Fruit fly (Drosophila melanogaster) whole organism, embryonic: ENCODE data around the gene CG33934.

Experiments
- Asciz ChIP-seq: fragments of 200-800 bp; sonication (Bioruptor generic); optimal IDR thresholded peaks from 2 replicates; lab custom pipeline; 2017; ENCODE audit warnings: missing biosample characterization, mild to moderate bottlenecking, missing genetic modification characterization, missing genetic modification reagents
- C15 ChIP-seq: fragments of 200-800 bp; sonication (Bioruptor generic); IDR thresholded peaks from 3 replicates; pipeline ENCODE4 v1.3.6; 2022; ENCODE audit warnings: missing biosample characterization, missing genetic modification characterization
- CG10147 ChIP-seq: fragments of 200-800 bp; sonication (Bioruptor generic); optimal IDR thresholded peaks from 2 replicates; lab custom pipeline; 2019; ENCODE audit warnings: missing biosample characterization, mild to moderate bottlenecking, missing genetic modification characterization, moderate library complexity
- CG10209 ChIP-seq: fragments of 200-800 bp; sonication (Bioruptor generic); optimal IDR thresholded peaks from 3 replicates; lab custom pipeline; 2017; ENCODE audit warnings: missing biosample characterization, mild to moderate bottlenecking, missing genetic modification characterization, missing genetic modification reagents
- CG10462 ChIP-seq: fragments of 200-800 bp; sonication (Bioruptor generic); optimal IDR thresholded peaks from 2 replicates; lab custom pipeline; 2016; ENCODE audit warnings: missing biosample characterization, missing genetic modification characterization
- CG11456 ChIP-seq: fragments of 200-800 bp; sonication (Bioruptor generic); IDR thresholded peaks from 3 replicates; pipeline ENCODE4 v1.3.6; 2022; ENCODE audit warnings: missing biosample characterization, missing genetic modification characterization
- CG14965 ChIP-seq: fragments of 200-800 bp; sonication (Bioruptor generic); optimal IDR thresholded peaks from 2 replicates; lab custom pipeline; 2016; ENCODE audit warnings: missing biosample characterization, missing genetic modification characterization, borderline replicate concordance
- CG18262 ChIP-seq: fragments of 200-800 bp; optimal IDR thresholded peaks from 3 replicates; lab custom pipeline; 2019; ENCODE audit warnings: missing biosample characterization, mild to moderate bottlenecking, missing genetic modification characterization, moderate library complexity
- CG18619 ChIP-seq: fragments of 200-800 bp; sonication (Bioruptor generic); optimal IDR thresholded peaks from 3 replicates; lab custom pipeline; 2017; ENCODE audit warnings: missing biosample characterization, mild to moderate bottlenecking, missing genetic modification characterization
- CG34376 ChIP-seq: fragments of 200-800 bp; sonication (Bioruptor generic); optimal IDR thresholded peaks from 2 replicates; lab custom pipeline; 2018; ENCODE audit warnings: missing biosample characterization, mild to moderate bottlenecking, missing genetic modification characterization
- CG4707 ChIP-seq: fragments of 200-800 bp; sonication (Bioruptor generic); optimal IDR thresholded peaks from 2 replicates; lab custom pipeline; 2018; ENCODE audit warnings: missing biosample characterization, mild to moderate bottlenecking, missing genetic modification characterization, moderate library complexity
- CG4820 ChIP-seq: fragments of 200-800 bp; sonication (Bioruptor generic); optimal IDR thresholded peaks from 3 replicates; lab custom pipeline; 2016; ENCODE audit warnings: missing biosample characterization, missing genetic modification characterization
- CG7556 ChIP-seq: fragments of 200-800 bp; sonication (Bioruptor generic); optimal IDR thresholded peaks from 2 replicates; lab custom pipeline; 2017; ENCODE audit warnings: missing biosample characterization, mild to moderate bottlenecking, missing genetic modification characterization
- CG8478 ChIP-seq: fragments of >200 bp; optimal IDR thresholded peaks from 2 replicates; lab custom pipeline; 2018
- CG9609 ChIP-seq: fragments of 200-800 bp; sonication (Bioruptor generic); optimal IDR thresholded peaks from 3 replicates; lab custom pipeline; 2016; ENCODE audit warnings: missing biosample characterization, missing genetic modification characterization
- Dad ChIP-seq: fragments of 200-800 bp; sonication (Bioruptor generic); optimal IDR thresholded peaks from 3 replicates; lab custom pipeline; 2016; ENCODE audit warnings: missing biosample characterization, missing genetic modification characterization
- E2f2 ChIP-seq: fragments of 200-800 bp; sonication (Bioruptor generic); IDR thresholded peaks from 2 replicates; pipeline ENCODE4 v1.3.6; 2022; ENCODE audit warnings: missing biosample characterization, missing genetic modification characterization
- Ets65A ChIP-seq: fragments of 200-800 bp; sonication (Bioruptor generic); peaks from one replicate; lab custom pipeline; 2016; ENCODE audit warnings: missing biosample characterization, missing genetic modification characterization
- Fer3 ChIP-seq: fragments of 200-800 bp; sonication (Bioruptor generic); optimal IDR thresholded peaks from 2 replicates; lab custom pipeline; 2018; ENCODE audit warnings: missing biosample characterization, mild to moderate bottlenecking, missing genetic modification characterization, moderate library complexity
- GATAe ChIP-seq: fragments of 200-800 bp; sonication (Bioruptor generic); conservative IDR thresholded peaks from 2 replicates; pipeline ENCODE4 v1.3.6; 2022; ENCODE audit warnings: missing biosample characterization, missing genetic modification characterization
- HLH3B ChIP-seq: fragments of 200-800 bp; sonication (Bioruptor generic); IDR thresholded peaks from 2 replicates; pipeline ENCODE4 v1.3.6; 2022; ENCODE audit warnings: missing biosample characterization, missing genetic modification characterization
- Oaz ChIP-seq: fragments of 200-800 bp; sonication (Bioruptor generic); IDR thresholded peaks from 2 replicates; pipeline ENCODE4 v1.3.6; 2022; ENCODE audit warnings: missing biosample characterization, missing genetic modification characterization
- Sox100B ChIP-seq: fragments of 200-800 bp; sonication (Bioruptor generic); optimal IDR thresholded peaks from 3 replicates; lab custom pipeline; 2018; ENCODE audit warnings: missing biosample characterization, mild to moderate bottlenecking, missing genetic modification characterization
- Ssrp ChIP-seq: fragments of 200-800 bp; sonication (Bioruptor generic); optimal IDR thresholded peaks from 2 replicates; lab custom pipeline; 2018; ENCODE audit warnings: missing biosample characterization, mild to moderate bottlenecking, missing genetic modification characterization, moderate library complexity
- Stat92E ChIP-seq, 3 experiments: fragments of >200 bp in 2 of 3; fragments of 200-800 bp in 1 of 3; sonication (Bioruptor generic) in 1 of 3; optimal IDR thresholded peaks; 2 replicates each; lab custom pipeline; 2017 to 2019; ENCODE audit warnings: missing biosample characterization in 3 of 3, missing genetic modification characterization in 3 of 3, mild to moderate bottlenecking in 1 of 3, moderate library complexity in 1 of 3
- Vsx1 ChIP-seq: fragments of 200-800 bp; sonication (Bioruptor generic); optimal IDR thresholded peaks from 2 replicates; lab custom pipeline; 2017; ENCODE audit warnings: missing biosample characterization, mild to moderate bottlenecking, missing genetic modification characterization, missing genetic modification reagents
- Xrp1 ChIP-seq: fragments of 200-800 bp; sonication (Bioruptor generic); IDR thresholded peaks from 2 replicates; pipeline ENCODE4 v1.3.6; 2022; ENCODE audit warnings: missing biosample characterization, missing genetic modification characterization
- bsh ChIP-seq, 2 experiments: fragments of 200-800 bp; sonication (Bioruptor generic); optimal IDR thresholded peaks; 2 replicates each; lab custom pipeline; 2017 to 2018; ENCODE audit warnings: mild to moderate bottlenecking in 2 of 2, missing biosample characterization in 2 of 2, missing genetic modification characterization in 2 of 2, moderate library complexity in 1 of 2
- chif ChIP-seq, 2 experiments: fragments of 200-800 bp; sonication (Bioruptor generic); optimal IDR thresholded peaks; 3 replicates each; lab custom pipeline; 2016; ENCODE audit warnings: missing biosample characterization in 2 of 2, missing genetic modification characterization in 2 of 2
- dmrt11E ChIP-seq: fragments of 200-800 bp; sonication (Bioruptor generic); optimal IDR thresholded peaks from 3 replicates; lab custom pipeline; 2018; ENCODE audit warnings: missing biosample characterization, mild to moderate bottlenecking, missing genetic modification characterization, moderate library complexity
- en ChIP-seq: fragments of 200-800 bp; sonication (Bioruptor generic); optimal IDR thresholded peaks from 2 replicates; lab custom pipeline; 2016; ENCODE audit warnings: missing biosample characterization, missing genetic modification characterization
- esg ChIP-seq: fragments of 200-800 bp; sonication (Bioruptor generic); conservative IDR thresholded peaks from 2 replicates; pipeline ENCODE4 v1.3.6; 2022; ENCODE audit warnings: missing biosample characterization, missing genetic modification characterization
- fd102C ChIP-seq: fragments of 200-800 bp; sonication (Bioruptor generic); optimal IDR thresholded peaks from 2 replicates; lab custom pipeline; 2018; ENCODE audit warnings: missing biosample characterization, mild to moderate bottlenecking, missing genetic modification characterization, moderate library complexity
- grn ChIP-seq: fragments of 200-800 bp; sonication (Bioruptor generic); optimal IDR thresholded peaks from 3 replicates; lab custom pipeline; 2017; ENCODE audit warnings: missing biosample characterization, missing genetic modification characterization
- lmd ChIP-seq: fragments of 200-800 bp; sonication (Bioruptor generic); IDR thresholded peaks from 2 replicates; pipeline ENCODE4 v1.3.6; 2022; ENCODE audit warnings: missing biosample characterization, missing genetic modification characterization
- onecut ChIP-seq: fragments of 200-800 bp; sonication (Bioruptor generic); IDR thresholded peaks from 2 replicates; pipeline ENCODE4 v1.3.6; 2022; ENCODE audit warnings: missing biosample characterization, missing genetic modification characterization
- pum ChIP-seq: fragments of 200-800 bp; sonication (Bioruptor generic); optimal IDR thresholded peaks from 2 replicates; lab custom pipeline; 2016; ENCODE audit warnings: missing biosample characterization, missing genetic modification characterization
- ranshi ChIP-seq: fragments of 200-800 bp; sonication (Bioruptor generic); IDR thresholded peaks from 2 replicates; pipeline ENCODE4 v1.3.6; 2022; ENCODE audit warnings: missing biosample characterization, missing genetic modification characterization
- schlank ChIP-seq: fragments of 200-800 bp; sonication (Bioruptor generic); optimal IDR thresholded peaks from 2 replicates; lab custom pipeline; 2018; ENCODE audit warnings: missing biosample characterization, mild to moderate bottlenecking, missing genetic modification characterization
- sens ChIP-seq: fragments of 200-800 bp; sonication (Bioruptor generic); peaks from one replicate; lab custom pipeline; 2016; ENCODE audit warnings: missing biosample characterization, missing genetic modification characterization
- unc-4 ChIP-seq: fragments of 200-800 bp; sonication (Bioruptor generic); IDR thresholded peaks from 2 replicates; pipeline ENCODE4 v1.3.6; 2022; ENCODE audit warnings: missing biosample characterization, missing genetic modification characterization; ENCODE audit not compliant: partially characterized antibody
- vvl ChIP-seq: fragments of 200-800 bp; sonication (Bioruptor generic); IDR thresholded peaks from 2 replicates; pipeline ENCODE4 v1.3.6; 2022; ENCODE audit warnings: missing biosample characterization, missing genetic modification characterization
- wdn ChIP-seq: fragments of 200-800 bp; sonication (Bioruptor generic); IDR thresholded peaks from 2 replicates; pipeline ENCODE4 v1.3.6; 2022; ENCODE audit warnings: missing biosample characterization, missing genetic modification characterization

The CG33934 gene

dm6 chr3R:20008372-20009051, 34.0 kb upstream of the CG33934 start, which contains the start of the genes Hs6st and MED25 (continued):
- TF ChIP-seq wdn (GFP tag; lab: Robert Waterston, UW) (no peak), vvl (GFP tag; lab: Robert Waterston, UW) (peak; percentile 40), en (GFP tag; lab: Kevin White, UChicago) (no peak), CG14965 (no peak), fd102C (GFP tag; lab: Kevin White, UChicago) (no peak), Stat92E (GFP tag; optimal IDR thresholded peaks at IDR 0.05; lab: Kevin White, UChicago) (peak in 1 of 3 experiments; percentile 38), Oaz (GFP tag; lab: Robert Waterston, UW) (no peak), CG34376 (peak; percentile 59), schlank (tag; lab: Kevin White, UChicago) (no peak), CG7556 (GFP tag; lab: Kevin White, UChicago) (peak; percentile 11), CG9609 (GFP tag; lab: Kevin White, UChicago) (no peak), CG10147 (GFP tag; lab: Kevin White, UChicago) (no peak)

- 0 out of 3 replicates have a peak, but pooled peaks have one; percentile 15 for TF ChIP-seq CG11456 (GFP tag; lab: Robert Waterston, UW)
- no peak for TF ChIP-seq Fer3 (tag; lab: Kevin White, UChicago)
- peak; percentile 50 for TF ChIP-seq CG8478
Measured at dm6 chr3R:20010942-20011341, 31.6 kb upstream of the CG33934 start.

dm6 chr3R:20012688-20013087, 29.9 kb upstream of the CG33934 start:
- TF ChIP-seq dmrt11E (peak; percentile 17), Ets65A (GFP tag; lab: Kevin White, UChicago) (peak; percentile 90), bsh (GFP tag; optimal IDR thresholded peaks at IDR 0.05; lab: Kevin White, UChicago) (peak in 1 of 2 experiments; percentile 17), lmd (GFP tag; lab: Robert Waterston, UW) (no peak), CG4707 (GFP tag; lab: Kevin White, UChicago) (no peak), sens (peak; percentile 13), Ssrp (tag; lab: Kevin White, UChicago) (no peak), Sox100B (no peak), unc-4 (no peak)

dm6 chr3R:20013404-20013922, 29.1 kb upstream of the CG33934 start, which contains the start of the genes CG17190 and CG4836:
Gene CG17190, minus strand, starts transcription at chr3R:20013504.
Gene CG4836, plus strand, starts transcription at chr3R:20013872.
- no peak for TF ChIP-seq E2f2 (GFP tag; lab: Robert Waterston, UW)
- TF ChIP-seq CG9609 (GFP tag; lab: Kevin White, UChicago): no peak
- no peak for TF ChIP-seq C15

- TF ChIP-seq grn (peak; percentile 6), Vsx1 (peak; percentile 69), esg (GFP tag; lab: Robert Waterston, UW) (peak; percentile 67), Dad (GFP tag; lab: Kevin White, UChicago) (peak; percentile 56), CG18619 (GFP tag; lab: Kevin White, UChicago) (peak; percentile 86), onecut (GFP tag; lab: Robert Waterston, UW) (peak; percentile 43; the same call in 1 of the 2 replicates), ranshi (GFP tag; lab: Robert Waterston, UW) (peak; percentile 46; the same call in 1 of the 2 replicates), pum (GFP tag; lab: Kevin White, UChicago) (peak; percentile 72), GATAe (GFP tag; lab: Robert Waterston, UW) (peak; percentile 22; the same call in 1 of the 2 replicates), CG10209 (GFP tag; lab: Kevin White, UChicago) (peak; percentile 87), Asciz (GFP tag; lab: Kevin White, UChicago) (no peak), Xrp1 (GFP tag; lab: Robert Waterston, UW) (peak; percentile 53; the same call in 1 of the 2 replicates), chif (GFP tag; optimal IDR thresholded peaks at IDR 0.05; lab: Kevin White, UChicago) (peak; percentile 74 to 86), CG18262 (tag; lab: Kevin White, UChicago) (peak; percentile 92), CG4820 (GFP tag; lab: Kevin White, UChicago) (peak; percentile 67), CG10462 (GFP tag; lab: Kevin White, UChicago) (peak; percentile 58), HLH3B (GFP tag; lab: Robert Waterston, UW) (peak; percentile 71)
Measured at dm6 chr3R:20021152-20021769, 21.3 kb upstream of the CG33934 start, which contains the start of the genes PIG-L and psidin. Gene PIG-L, minus strand, starts transcription at chr3R:20021338. Gene psidin, plus strand, starts transcription at chr3R:20021704.
